Fruit fly (Drosophila melanogaster) whole organism, prepupa: ENCODE measurements around the gene jdp.
A peak's percentile ranks its signal among the peaks of the same experiment; 100 is the strongest.

Source experiments
- Blimp-1 ChIP-seq: fragments of 200-800 bp; sonication (Bioruptor generic); optimal IDR thresholded peaks from 3 replicates; lab custom pipeline; 2017; ENCODE audit warnings: missing biosample characterization, missing genetic modification characterization, mild to moderate bottlenecking, moderate library complexity, missing genetic modification reagents
- CG10631 ChIP-seq: fragments of 200-800 bp; sonication (Bioruptor generic); optimal IDR thresholded peaks from 2 replicates; lab custom pipeline; 2016; ENCODE audit warnings: missing biosample characterization, missing genetic modification characterization
- CG11294 ChIP-seq: fragments of 200-800 bp; sonication (Bioruptor generic); IDR thresholded peaks from 2 replicates; pipeline ENCODE4 v1.3.6; 2022; ENCODE audit warnings: missing biosample characterization, missing genetic modification characterization
- CG11762 ChIP-seq: fragments of 200-800 bp; sonication (Bioruptor generic); optimal IDR thresholded peaks from 3 replicates; lab custom pipeline; 2016; ENCODE audit warnings: missing biosample characterization, missing genetic modification characterization; ENCODE audit not compliant: insufficient read depth
- CG11902 ChIP-seq: fragments of 200-800 bp; sonication (Bioruptor generic); optimal IDR thresholded peaks from 3 replicates; lab custom pipeline; 2016; ENCODE audit warnings: missing biosample characterization, missing genetic modification characterization
- CG15336 ChIP-seq: fragments of 200-800 bp; sonication (Bioruptor generic); IDR thresholded peaks from 2 replicates; pipeline ENCODE4 v1.3.6; 2022; ENCODE audit warnings: missing biosample characterization, missing genetic modification characterization
- CG1621 ChIP-seq: fragments of 200-800 bp; sonication (Bioruptor generic); optimal IDR thresholded peaks from 3 replicates; lab custom pipeline; 2018; ENCODE audit warnings: missing biosample characterization, mild to moderate bottlenecking, missing genetic modification characterization
- CG16779 ChIP-seq: fragments of 200-800 bp; sonication (Bioruptor generic); optimal IDR thresholded peaks from 3 replicates; lab custom pipeline; 2017; ENCODE audit warnings: missing biosample characterization, mild to moderate bottlenecking, missing genetic modification characterization
- CG3032 ChIP-seq: fragments of 200-800 bp; optimal IDR thresholded peaks from 2 replicates; lab custom pipeline; 2019; ENCODE audit warnings: missing biosample characterization, mild to moderate bottlenecking, missing genetic modification characterization, moderate library complexity
- CG31627 ChIP-seq: fragments of 200-800 bp; sonication (Bioruptor generic); optimal IDR thresholded peaks from 3 replicates; lab custom pipeline; 2016; ENCODE audit warnings: missing biosample characterization, missing genetic modification characterization
- CG34406 ChIP-seq: fragments of 200-800 bp; sonication (Bioruptor generic); optimal IDR thresholded peaks from 3 replicates; lab custom pipeline; 2016; ENCODE audit warnings: missing biosample characterization, missing genetic modification characterization
- CG3919 ChIP-seq: fragments of 200-800 bp; sonication (Bioruptor generic); optimal IDR thresholded peaks from 3 replicates; lab custom pipeline; 2016; ENCODE audit warnings: missing biosample characterization, missing genetic modification characterization
- CG4318 ChIP-seq: fragments of 200-800 bp; sonication (Bioruptor generic); optimal IDR thresholded peaks from 3 replicates; lab custom pipeline; 2017; ENCODE audit warnings: missing biosample characterization, mild to moderate bottlenecking, missing genetic modification characterization
- CG6163 ChIP-seq: fragments of 200-800 bp; sonication (Bioruptor generic); IDR thresholded peaks from 3 replicates; pipeline ENCODE4 v1.3.6; 2022; ENCODE audit warnings: missing biosample characterization, missing genetic modification characterization
- CG6276 ChIP-seq: fragments of 200-800 bp; sonication (Bioruptor generic); optimal IDR thresholded peaks from 2 replicates; lab custom pipeline; 2017; ENCODE audit warnings: missing biosample characterization, mild to moderate bottlenecking, missing genetic modification characterization
- CG6792 ChIP-seq: fragments of 200-800 bp; sonication (Bioruptor generic); optimal IDR thresholded peaks from 3 replicates; lab custom pipeline; 2016; ENCODE audit warnings: missing biosample characterization, missing genetic modification characterization
- CG7368 ChIP-seq: fragments of 200-800 bp; sonication (Bioruptor generic); optimal IDR thresholded peaks from 3 replicates; lab custom pipeline; 2016; ENCODE audit warnings: missing biosample characterization, missing genetic modification characterization
- CG8119 ChIP-seq: fragments of 200-800 bp; sonication (Bioruptor generic); IDR thresholded peaks from 3 replicates; pipeline ENCODE4 v1.3.6; 2022; ENCODE audit warnings: missing biosample characterization, missing genetic modification characterization
- CG8319 ChIP-seq: fragments of 200-800 bp; sonication (Bioruptor generic); optimal IDR thresholded peaks from 3 replicates; lab custom pipeline; 2016; ENCODE audit warnings: missing biosample characterization, missing genetic modification characterization
- CG8632 ChIP-seq: fragments of 200-800 bp; sonication (Bioruptor generic); optimal IDR thresholded peaks from 3 replicates; lab custom pipeline; 2016; ENCODE audit warnings: missing biosample characterization, missing genetic modification characterization
- CG9139 ChIP-seq: fragments of 200-800 bp; sonication (Bioruptor generic); optimal IDR thresholded peaks from 3 replicates; lab custom pipeline; 2017; ENCODE audit warnings: missing biosample characterization, mild to moderate bottlenecking, missing genetic modification characterization
- Eip75B ChIP-seq: fragments of 200-800 bp; sonication (Bioruptor generic); optimal IDR thresholded peaks from 3 replicates; lab custom pipeline; 2016; ENCODE audit warnings: missing biosample characterization, missing genetic modification characterization
- Eip78C ChIP-seq: fragments of 200-800 bp; sonication (Bioruptor generic); peaks from one replicate; lab custom pipeline; 2016; ENCODE audit warnings: missing biosample characterization, missing genetic modification characterization
- Eip93F ChIP-seq: fragments of 200-800 bp; sonication (Bioruptor generic); optimal IDR thresholded peaks from 2 replicates; lab custom pipeline; 2016; ENCODE audit warnings: missing biosample characterization, mild to moderate bottlenecking, missing genetic modification characterization
- Ets21C ChIP-seq: fragments of 200-800 bp; sonication (Bioruptor generic); optimal IDR thresholded peaks from 3 replicates; lab custom pipeline; 2016; ENCODE audit warnings: missing biosample characterization, missing genetic modification characterization
- Gug ChIP-seq: fragments of 200-800 bp; sonication (Bioruptor generic); IDR thresholded peaks from 2 replicates; pipeline ENCODE4 v1.3.6; 2022; ENCODE audit warnings: missing biosample characterization, missing genetic modification characterization
- Hr38 ChIP-seq: sonication (Bioruptor generic); optimal IDR thresholded peaks from 2 replicates; lab custom pipeline; 2016; ENCODE audit warnings: missing biosample characterization, missing genetic modification characterization
- Hr39 ChIP-seq: fragments of 200-800 bp; sonication (Bioruptor generic); optimal IDR thresholded peaks from 2 replicates; lab custom pipeline; 2016; ENCODE audit warnings: missing biosample characterization, missing genetic modification characterization
- Hr4 ChIP-seq: fragments of 200-800 bp; sonication (Bioruptor generic); optimal IDR thresholded peaks from 3 replicates; lab custom pipeline; 2016; ENCODE audit warnings: missing biosample characterization, missing genetic modification characterization
- Lpt ChIP-seq: fragments of 200-800 bp; sonication (Bioruptor generic); optimal IDR thresholded peaks from 3 replicates; lab custom pipeline; 2016; ENCODE audit warnings: missing biosample characterization, missing genetic modification characterization
- Met ChIP-seq: fragments of 200-800 bp; sonication (Bioruptor generic); optimal IDR thresholded peaks from 3 replicates; lab custom pipeline; 2016; ENCODE audit warnings: missing biosample characterization, missing genetic modification characterization
- OdsH ChIP-seq: fragments of 200-800 bp; sonication (Bioruptor generic); optimal IDR thresholded peaks from 3 replicates; lab custom pipeline; 2016; ENCODE audit warnings: missing biosample characterization, missing genetic modification characterization
- Smox ChIP-seq: fragments of 200-800 bp; sonication (Bioruptor generic); optimal IDR thresholded peaks from 3 replicates; lab custom pipeline; 2016; ENCODE audit warnings: missing biosample characterization, missing genetic modification characterization
- Sox102F ChIP-seq: fragments of 200-800 bp; sonication (Bioruptor generic); optimal IDR thresholded peaks from 2 replicates; lab custom pipeline; 2016; ENCODE audit warnings: missing biosample characterization, mild to moderate bottlenecking, missing genetic modification characterization
- Sox14 ChIP-seq: fragments of 200-800 bp; sonication (Bioruptor generic); optimal IDR thresholded peaks from 3 replicates; lab custom pipeline; 2016; ENCODE audit warnings: missing biosample characterization, missing genetic modification characterization
- acj6 ChIP-seq: fragments of 200-800 bp; sonication (Bioruptor generic); optimal IDR thresholded peaks from 3 replicates; lab custom pipeline; 2016; ENCODE audit warnings: missing biosample characterization, missing genetic modification characterization
- cyc ChIP-seq: fragments of 200-800 bp; sonication (Bioruptor generic); optimal IDR thresholded peaks from 3 replicates; lab custom pipeline; 2016; ENCODE audit warnings: missing biosample characterization, missing genetic modification characterization
- dac ChIP-seq: fragments of 200-800 bp; sonication (Bioruptor generic); optimal IDR thresholded peaks from 2 replicates; lab custom pipeline; 2017; ENCODE audit warnings: missing biosample characterization, mild to moderate bottlenecking, missing genetic modification characterization
- dsx ChIP-seq: fragments of 200-800 bp; optimal IDR thresholded peaks from 3 replicates; lab custom pipeline; 2019; ENCODE audit warnings: missing biosample characterization, mild to moderate bottlenecking, missing genetic modification characterization, moderate library complexity; ENCODE audit not compliant: poor library complexity, severe bottlenecking
- eg ChIP-seq: fragments of 200-800 bp; sonication (Bioruptor generic); IDR thresholded peaks from 3 replicates; pipeline ENCODE4 v1.3.6; 2022; ENCODE audit warnings: missing biosample characterization, missing genetic modification characterization
- esn ChIP-seq: fragments of 200-800 bp; sonication (Bioruptor generic); optimal IDR thresholded peaks from 2 replicates; lab custom pipeline; 2016; ENCODE audit warnings: missing biosample characterization, mild to moderate bottlenecking, missing genetic modification characterization, moderate library complexity
- fd59A ChIP-seq: fragments of 200-800 bp; sonication (Bioruptor generic); optimal IDR thresholded peaks from 2 replicates; lab custom pipeline; 2017; ENCODE audit warnings: missing biosample characterization, mild to moderate bottlenecking, missing genetic modification characterization, missing genetic modification reagents
- fd85E ChIP-seq: fragments of 200-800 bp; sonication (Bioruptor generic); optimal IDR thresholded peaks from 3 replicates; lab custom pipeline; 2016; ENCODE audit warnings: missing biosample characterization, missing genetic modification characterization
- fkh ChIP-seq: fragments of 200-800 bp; sonication (Bioruptor generic); optimal IDR thresholded peaks from 3 replicates; lab custom pipeline; 2017; ENCODE audit warnings: missing biosample characterization, mild to moderate bottlenecking, missing genetic modification characterization, moderate library complexity
- lz ChIP-seq: fragments of 200-800 bp; sonication (Bioruptor generic); optimal IDR thresholded peaks from 3 replicates; lab custom pipeline; 2016; ENCODE audit warnings: missing biosample characterization, missing genetic modification characterization
- net ChIP-seq: fragments of 200-800 bp; sonication (Bioruptor generic); optimal IDR thresholded peaks from 3 replicates; lab custom pipeline; 2016; ENCODE audit warnings: missing biosample characterization, missing genetic modification characterization
- pdm3 ChIP-seq: fragments of 200-800 bp; sonication (Bioruptor generic); optimal IDR thresholded peaks from 3 replicates; lab custom pipeline; 2016; ENCODE audit warnings: missing biosample characterization, missing genetic modification characterization
- salr ChIP-seq, 2 experiments: fragments of 200-800 bp; sonication (Bioruptor generic); optimal IDR thresholded peaks; 3 replicates each; lab custom pipeline; 2016 to 2018; ENCODE audit warnings: missing biosample characterization in 2 of 2, missing genetic modification characterization in 2 of 2, mild to moderate bottlenecking in 1 of 2
- spab ChIP-seq: fragments of 200-800 bp; sonication (Bioruptor generic); optimal IDR thresholded peaks from 2 replicates; lab custom pipeline; 2017; ENCODE audit warnings: missing biosample characterization, mild to moderate bottlenecking, missing genetic modification characterization, missing genetic modification reagents
- ss ChIP-seq, 2 experiments: fragments of 200-800 bp; sonication (Bioruptor generic); optimal IDR thresholded peaks; 2 replicates in 1 of 2; 3 replicates in 1 of 2; lab custom pipeline; 2017 to 2018; ENCODE audit warnings: mild to moderate bottlenecking in 2 of 2, missing biosample characterization in 2 of 2, missing genetic modification characterization in 2 of 2, moderate library complexity in 1 of 2
- svp ChIP-seq: fragments of 200-800 bp; sonication (Bioruptor generic); peaks from one replicate; lab custom pipeline; 2016; ENCODE audit warnings: missing biosample characterization, missing genetic modification characterization
- topi ChIP-seq: fragments of 200-800 bp; sonication (Bioruptor generic); optimal IDR thresholded peaks from 3 replicates; lab custom pipeline; 2016; ENCODE audit warnings: missing biosample characterization, missing genetic modification characterization
- vri ChIP-seq: fragments of 200-800 bp; sonication (Bioruptor generic); optimal IDR thresholded peaks from 3 replicates; lab custom pipeline; 2016; ENCODE audit warnings: missing biosample characterization, mild to moderate bottlenecking, missing genetic modification characterization

The jdp gene

dm6 chr3R:30540196-30540595, 13.4 kb upstream of the jdp start:
- TF ChIP-seq CG31627 (GFP tag; lab: Kevin White, UChicago) (peak; percentile 68), Gug (peak; percentile 79), salr (GFP tag; optimal IDR thresholded peaks at IDR 0.05; lab: Kevin White, UChicago) (peak; percentile 33 to 55), CG9139 (GFP tag; lab: Kevin White, UChicago) (no peak), CG6792 (GFP tag; lab: Kevin White, UChicago) (peak; percentile 58), dac (GFP tag; lab: Kevin White, UChicago) (peak; percentile 40), CG6276 (GFP tag; lab: Kevin White, UChicago) (peak; percentile 55), CG3919 (GFP tag; lab: Kevin White, UChicago) (peak; percentile 74), Eip75B (peak; percentile 54), CG3032 (tag; lab: Kevin White, UChicago) (no peak), Sox14 (GFP tag; lab: Kevin White, UChicago) (peak; percentile 58), CG10631 (peak; percentile 55), CG34406 (GFP tag; lab: Kevin White, UChicago) (peak; percentile 40), Hr4 (GFP tag; lab: Kevin White, UChicago) (peak; percentile 70), OdsH (GFP tag; lab: Kevin White, UChicago) (peak; percentile 69), pdm3 (GFP tag; lab: Kevin White, UChicago) (peak; percentile 71), lz (GFP tag; lab: Kevin White, UChicago) (peak; percentile 64), svp (GFP tag; lab: Kevin White, UChicago) (peak; percentile 69), Smox (GFP tag; lab: Kevin White, UChicago) (peak; percentile 52), Blimp-1 (GFP tag; lab: Kevin White, UChicago) (peak; percentile 10), fd59A (peak; percentile 24), CG6163 (GFP tag; lab: Robert Waterston, UW) (peak; percentile 84), CG8319 (GFP tag; lab: Kevin White, UChicago) (peak; percentile 22), Eip93F (GFP tag; lab: Kevin White, UChicago) (no peak), topi (peak; percentile 56), Hr39 (GFP tag; lab: Kevin White, UChicago) (peak; percentile 76), CG11902 (GFP tag; lab: Kevin White, UChicago) (peak; percentile 64), Met (peak; percentile 47), spab (peak; percentile 37), cyc (peak; percentile 82), CG8119 (GFP tag; lab: Robert Waterston, UW) (peak; percentile 70), esn (peak; percentile 51), acj6 (GFP tag; lab: Kevin White, UChicago) (peak; percentile 47), CG7368 (GFP tag; lab: Kevin White, UChicago) (peak; percentile 50), CG16779 (tag; lab: Kevin White, UChicago) (peak; percentile 9), Sox102F (GFP tag; lab: Kevin White, UChicago) (peak; percentile 33), ss (GFP tag; optimal IDR thresholded peaks at IDR 0.05; lab: Kevin White, UChicago) (no peak), net (GFP tag; lab: Kevin White, UChicago) (peak; percentile 66), fd85E (GFP tag; lab: Kevin White, UChicago) (no peak), Lpt (GFP tag; lab: Kevin White, UChicago) (peak; percentile 38), Eip78C (GFP tag; lab: Kevin White, UChicago) (peak; percentile 78), CG15336 (GFP tag; lab: Robert Waterston, UW) (peak; percentile 81), vri (GFP tag; lab: Kevin White, UChicago) (no peak), dsx (GFP tag; lab: Kevin White, UChicago) (no peak), CG1621 (tag; lab: Kevin White, UChicago) (peak; percentile 51), CG8632 (peak; percentile 24), eg (GFP tag; lab: Robert Waterston, UW) (peak; percentile 86), CG11294 (GFP tag; lab: Robert Waterston, UW) (peak; percentile 79), Hr38 (GFP tag; lab: Kevin White, UChicago) (no peak), Ets21C (GFP tag; lab: Kevin White, UChicago) (peak; percentile 22), fkh (GFP tag; lab: Kevin White, UChicago) (peak; percentile 51), CG11762 (GFP tag; lab: Kevin White, UChicago) (peak; percentile 43), CG4318 (GFP tag; lab: Kevin White, UChicago) (peak; percentile 46)
